Fruit fly (Drosophila melanogaster) whole organism, wandering third instar larva: ENCODE data around the gene CG14853.

ENCODE experiments used
- Abd-B ChIP-seq: fragments of >200 bp; optimal IDR thresholded peaks from 2 replicates; lab custom pipeline; 2017; ENCODE audit warnings: missing biosample characterization, missing genetic modification characterization
- CG32264 ChIP-seq: fragments of 200-800 bp; sonication (Bioruptor generic); optimal IDR thresholded peaks from 2 replicates; lab custom pipeline; 2016; ENCODE audit warnings: missing biosample characterization, missing genetic modification characterization
- CG9705 ChIP-seq: fragments of 200-800 bp; sonication (Bioruptor generic); optimal IDR thresholded peaks from 2 replicates; lab custom pipeline; 2018; ENCODE audit warnings: missing biosample characterization, mild to moderate bottlenecking, missing genetic modification characterization
- CrebA ChIP-seq: fragments of 200-800 bp; sonication (Bioruptor generic); optimal IDR thresholded peaks from 2 replicates; lab custom pipeline; 2016; ENCODE audit warnings: missing biosample characterization, mild to moderate bottlenecking, missing genetic modification characterization, borderline replicate concordance
- Dfd ChIP-seq: fragments of >200 bp; optimal IDR thresholded peaks from 2 replicates; lab custom pipeline; 2017; ENCODE audit warnings: missing biosample characterization, missing genetic modification characterization
- Dif ChIP-seq: fragments of 200-275, 200-300 bp; sonication (Bioruptor generic); optimal IDR thresholded peaks from 2 replicates; lab custom pipeline; 2018; ENCODE audit warnings: missing biosample characterization, missing genetic modification characterization; ENCODE audit not compliant: partially characterized antibody
- GATAd ChIP-seq: sonication (Bioruptor generic); optimal IDR thresholded peaks from 2 replicates; lab custom pipeline; 2016; ENCODE audit warnings: missing biosample characterization, missing genetic modification characterization
- HLH106 ChIP-seq: fragments of 200-800 bp; optimal IDR thresholded peaks from 3 replicates; lab custom pipeline; 2019; ENCODE audit warnings: missing biosample characterization, mild to moderate bottlenecking, missing genetic modification characterization, moderate library complexity
- Hnf4 ChIP-seq: fragments of 200-800 bp; sonication (Bioruptor generic); optimal IDR thresholded peaks from 2 replicates; lab custom pipeline; 2016; ENCODE audit warnings: missing biosample characterization, mild to moderate bottlenecking, missing genetic modification characterization
- Hr78 ChIP-seq: fragments of >200 bp; optimal IDR thresholded peaks from 2 replicates; lab custom pipeline; 2017; ENCODE audit warnings: missing biosample characterization, missing genetic modification characterization
- Hr83 ChIP-seq: fragments of 200-300 bp; sonication (Bioruptor generic); optimal IDR thresholded peaks from 2 replicates; lab custom pipeline; 2016; ENCODE audit warnings: missing biosample characterization, mild to moderate bottlenecking, missing genetic modification characterization, moderate library complexity; ENCODE audit not compliant: poor library complexity, severe bottlenecking
- Jra ChIP-seq: sonication (Bioruptor generic); optimal IDR thresholded peaks from 2 replicates; lab custom pipeline; 2016; ENCODE audit warnings: missing biosample characterization, missing genetic modification characterization
- Mio ChIP-seq: sonication (Bioruptor generic); optimal IDR thresholded peaks from 2 replicates; lab custom pipeline; 2016; ENCODE audit warnings: missing biosample characterization, missing genetic modification characterization
- Myc ChIP-seq: fragments of >200 bp; optimal IDR thresholded peaks from 2 replicates; lab custom pipeline; 2017
- N ChIP-seq: fragments of >200 bp; optimal IDR thresholded peaks from 2 replicates; lab custom pipeline; 2018; ENCODE audit warnings: missing biosample characterization, missing external identifiers, missing genetic modification characterization
- OdsH ChIP-seq: fragments of 200-800 bp; sonication (Bioruptor generic); optimal IDR thresholded peaks from 2 replicates; lab custom pipeline; 2016; ENCODE audit warnings: missing biosample characterization, mild to moderate bottlenecking, missing genetic modification characterization
- Rel ChIP-seq, 2 experiments: fragments of 200-800 bp; sonication (Bioruptor generic) in 1 of 2; optimal IDR thresholded peaks; 2 replicates in 1 of 2; 3 replicates in 1 of 2; lab custom pipeline; 2016 to 2019; ENCODE audit warnings: mild to moderate bottlenecking in 2 of 2, missing biosample characterization in 2 of 2, missing genetic modification characterization in 2 of 2, moderate library complexity in 1 of 2
- Sp1 ChIP-seq: fragments of 200-800 bp; sonication (Bioruptor generic); optimal IDR thresholded peaks from 3 replicates; lab custom pipeline; 2019; ENCODE audit warnings: missing biosample characterization, mild to moderate bottlenecking, missing genetic modification characterization, moderate library complexity
- Vsx2 ChIP-seq: fragments of 200-300, 225-300 bp; sonication (Bioruptor generic); optimal IDR thresholded peaks from 2 replicates; lab custom pipeline; 2018; ENCODE audit warnings: missing biosample characterization, missing genetic modification characterization; ENCODE audit not compliant: partially characterized antibody
- br ChIP-seq: fragments of 200-800 bp; sonication (Bioruptor generic); optimal IDR thresholded peaks from 2 replicates; lab custom pipeline; 2016; ENCODE audit warnings: missing biosample characterization, missing genetic modification characterization
- brk ChIP-seq: fragments of 200-800 bp; sonication (Bioruptor generic); optimal IDR thresholded peaks from 2 replicates; lab custom pipeline; 2016; ENCODE audit warnings: missing biosample characterization, mild to moderate bottlenecking, missing genetic modification characterization
- dl ChIP-seq, 2 experiments: fragments of 175-275, 200-275 bp in 1 of 2; fragments of 200-275 bp in 1 of 2; sonication (Bioruptor generic); optimal IDR thresholded peaks; lab custom pipeline; 2018; ENCODE audit warnings: mild to moderate bottlenecking in 2 of 2, missing biosample characterization in 2 of 2, missing genetic modification characterization in 2 of 2, moderate library complexity in 2 of 2; ENCODE audit not compliant: partially characterized antibody in 2 of 2, insufficient read depth in 1 of 2
- dmrt93B ChIP-seq: fragments of 200-800 bp; sonication (Bioruptor generic); optimal IDR thresholded peaks from 2 replicates; lab custom pipeline; 2018; ENCODE audit warnings: missing biosample characterization, mild to moderate bottlenecking, missing genetic modification characterization
- dsf ChIP-seq: sonication (Bioruptor generic); optimal IDR thresholded peaks from 2 replicates; lab custom pipeline; 2016; ENCODE audit warnings: missing biosample characterization, missing genetic modification characterization, borderline replicate concordance
- ey ChIP-seq: fragments of 200-800 bp; sonication (Bioruptor generic); optimal IDR thresholded peaks from 2 replicates; lab custom pipeline; 2016; ENCODE audit warnings: missing biosample characterization, missing genetic modification characterization
- foxo ChIP-seq, 2 experiments: fragments of 200-800 bp; sonication (Bioruptor generic); optimal IDR thresholded peaks; 2 replicates in 1 of 2; 3 replicates in 1 of 2; lab custom pipeline; 2016 to 2017; ENCODE audit warnings: missing biosample characterization in 2 of 2, missing genetic modification characterization in 2 of 2
- fru ChIP-seq: fragments of 200-800 bp; sonication (Bioruptor generic); optimal IDR thresholded peaks from 3 replicates; lab custom pipeline; 2016; ENCODE audit warnings: missing biosample characterization, mild to moderate bottlenecking, missing genetic modification characterization
- h ChIP-seq: fragments of 200-800 bp; sonication (Bioruptor generic); optimal IDR thresholded peaks from 3 replicates; lab custom pipeline; 2016; ENCODE audit warnings: missing biosample characterization, mild to moderate bottlenecking, missing genetic modification characterization
- jim ChIP-seq: fragments of 175-275, 200-325 bp; sonication (Bioruptor generic); optimal IDR thresholded peaks from 2 replicates; lab custom pipeline; 2016; ENCODE audit warnings: missing biosample characterization, mild to moderate bottlenecking, missing genetic modification characterization
- lola ChIP-seq: fragments of >200 bp; optimal IDR thresholded peaks from 2 replicates; lab custom pipeline; 2017; ENCODE audit warnings: missing biosample characterization, missing genetic modification characterization
- pan ChIP-seq: fragments of >200 bp; optimal IDR thresholded peaks from 2 replicates; lab custom pipeline; 2017
- psq ChIP-seq: fragments of 200-800 bp; sonication (Bioruptor generic); optimal IDR thresholded peaks from 3 replicates; lab custom pipeline; 2017; ENCODE audit warnings: missing biosample characterization, mild to moderate bottlenecking, missing genetic modification characterization, moderate library complexity
- rgr ChIP-seq: fragments of 200-800 bp; sonication (Bioruptor generic); optimal IDR thresholded peaks from 3 replicates; lab custom pipeline; 2016; ENCODE audit warnings: missing biosample characterization, mild to moderate bottlenecking, missing genetic modification characterization
- sage ChIP-seq: fragments of 200-800 bp; sonication (Bioruptor generic); optimal IDR thresholded peaks from 2 replicates; lab custom pipeline; 2016; ENCODE audit warnings: missing biosample characterization, mild to moderate bottlenecking, missing genetic modification characterization
- sv ChIP-seq: fragments of 200-800 bp; sonication (Bioruptor generic); optimal IDR thresholded peaks from 3 replicates; lab custom pipeline; 2016; ENCODE audit warnings: missing biosample characterization, missing genetic modification characterization
- tai ChIP-seq: sonication (Bioruptor generic); optimal IDR thresholded peaks from 2 replicates; lab custom pipeline; 2016; ENCODE audit warnings: missing biosample characterization, missing genetic modification characterization
- usp ChIP-seq: fragments of >200 bp; optimal IDR thresholded peaks from 2 replicates; lab custom pipeline; 2017; ENCODE audit warnings: missing biosample characterization, missing genetic modification characterization

The CG14853 gene

DNA sequence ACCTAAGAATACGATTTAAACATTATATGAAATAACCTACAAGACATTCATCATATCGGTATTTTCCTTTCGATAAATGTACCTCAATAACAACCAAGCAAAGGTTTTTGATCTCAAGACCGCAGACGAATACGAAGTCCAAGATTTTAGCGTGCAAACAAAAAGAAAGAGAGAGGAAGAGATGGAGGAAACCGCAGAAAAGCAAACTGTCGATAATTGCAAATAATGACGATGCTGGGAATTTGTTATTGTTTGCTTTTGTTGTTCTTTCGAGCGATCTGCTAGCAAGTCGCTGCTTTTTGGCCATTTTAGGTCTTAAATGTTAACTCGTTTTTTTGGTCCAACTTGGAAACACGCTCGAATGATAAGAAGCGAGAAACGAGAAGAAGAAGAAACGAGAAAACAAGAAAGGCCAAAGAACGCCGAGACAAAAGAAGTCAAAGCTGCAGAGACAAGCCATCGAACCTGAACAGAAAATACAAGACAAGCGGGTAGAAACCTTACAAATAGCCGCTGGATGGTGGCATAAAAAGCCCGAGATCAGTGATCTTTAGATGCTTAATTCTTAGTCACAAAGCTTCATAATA lies 41.7 kb downstream of the CG14853 start:
- TF ChIP-seq OdsH (GFP tag; lab: Kevin White, UChicago) (no peak), psq (GFP tag; lab: Kevin White, UChicago) (peak; percentile 97), Hnf4 (GFP tag; lab: Kevin White, UChicago) (peak; percentile 36)

DNA sequence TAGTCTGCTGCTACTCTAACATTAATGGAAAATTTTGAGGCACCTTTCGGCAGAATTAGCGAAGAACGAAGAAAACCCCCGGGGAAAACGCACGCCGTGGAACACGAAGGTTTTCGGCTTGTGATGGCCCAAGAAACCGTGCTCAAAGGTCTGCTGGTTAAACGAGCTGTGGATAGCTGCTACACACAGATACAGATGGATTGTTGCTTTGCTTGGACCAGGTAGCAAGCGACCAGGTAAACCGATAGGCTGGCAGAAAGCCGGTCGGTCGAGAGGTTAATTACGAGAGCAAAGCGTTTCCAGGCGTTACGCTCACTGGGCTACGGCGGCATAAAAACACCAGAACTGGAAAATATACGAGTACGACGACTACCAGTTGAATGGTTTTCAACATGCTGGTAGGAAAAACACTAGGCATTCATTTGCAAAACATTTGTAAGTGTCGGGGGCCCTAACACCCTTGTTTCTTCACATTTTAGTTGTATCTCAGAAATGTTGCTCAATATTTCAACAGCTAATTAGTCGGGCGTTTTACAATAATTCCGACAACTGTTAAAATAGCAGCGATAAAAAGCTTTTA lies 42.9 kb downstream of the CG14853 start:
- TF ChIP-seq h (no peak), Sp1 (no peak), Hnf4 (GFP tag; lab: Kevin White, UChicago) (no peak), lola (GFP tag; lab: Kevin White, UChicago) (no peak), br (GFP tag; lab: Kevin White, UChicago) (no peak), tai (GFP tag; lab: Kevin White, UChicago) (no peak), Mio (no peak), Dfd (GFP tag; lab: Kevin White, UChicago) (no peak), Jra (GFP tag; lab: Kevin White, UChicago) (no peak), N (GFP tag; lab: Kevin White, UChicago) (no peak)

DNA sequence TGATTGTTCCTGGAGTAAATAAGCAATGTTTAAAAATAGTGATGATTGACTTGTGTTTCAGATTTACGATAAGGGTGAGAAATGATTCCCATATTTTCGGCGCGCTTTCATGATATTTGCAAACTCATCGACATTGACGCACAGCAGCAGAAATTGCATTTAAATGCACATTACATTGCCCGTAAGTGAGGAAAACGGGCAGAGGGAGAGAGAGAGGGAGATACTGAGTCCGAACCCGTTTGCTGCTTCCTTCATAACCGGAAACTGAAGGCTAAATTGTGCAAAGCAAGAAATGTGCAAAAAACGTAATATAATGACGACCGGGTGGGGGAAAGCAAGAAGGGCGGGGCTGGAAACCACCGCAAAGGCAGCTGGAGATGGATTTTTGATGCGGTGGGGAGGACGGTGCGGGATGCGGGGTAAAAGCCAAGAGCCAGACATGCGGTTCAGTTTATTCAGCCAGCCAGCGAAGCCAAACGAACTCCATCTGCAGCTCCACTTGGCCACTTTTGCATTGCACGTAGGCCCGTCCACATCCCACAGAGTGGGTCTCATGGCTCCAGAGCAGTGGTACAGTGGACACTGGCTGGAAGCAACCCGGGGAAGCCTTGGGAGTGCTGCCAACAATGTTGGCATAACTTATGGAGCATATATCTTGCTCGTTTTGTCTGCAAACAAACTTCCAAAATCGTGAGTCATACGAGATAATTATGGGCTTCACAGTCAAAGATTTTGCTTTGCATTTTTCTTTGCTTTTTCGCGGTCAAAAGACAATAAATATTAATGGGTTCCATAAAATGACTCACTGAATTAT lies 43.8 kb downstream of the CG14853 start:
- TF ChIP-seq lola (GFP tag; lab: Kevin White, UChicago) (no peak), Hr78 (no peak), usp (GFP tag; lab: Kevin White, UChicago) (no peak), Hnf4 (GFP tag; lab: Kevin White, UChicago) (no peak), psq (GFP tag; lab: Kevin White, UChicago) (peak; percentile 89), dmrt93B (GFP tag; lab: Kevin White, UChicago) (no peak), fru (GFP tag; lab: Kevin White, UChicago) (no peak), CG32264 (no peak), rgr (GFP tag; lab: Kevin White, UChicago) (peak; percentile 36), Sp1 (no peak), N (GFP tag; lab: Kevin White, UChicago) (no peak), dsf (GFP tag; lab: Kevin White, UChicago) (no peak), foxo (GFP tag; optimal IDR thresholded peaks at IDR 0.05; lab: Kevin White, UChicago) (peak in 1 of 2 experiments; percentile 16), pan (lab: Kevin White, UChicago) (no peak), CrebA (GFP tag; lab: Kevin White, UChicago) (no peak), brk (no peak), ey (GFP tag; lab: Kevin White, UChicago) (no peak), Dif (GFP tag; lab: Kevin White, UChicago) (peak; percentile 62), sv (GFP tag; lab: Kevin White, UChicago) (no peak), Myc (lab: Kevin White, UChicago) (no peak), Vsx2 (peak; percentile 38), HLH106 (peak; percentile 14), jim (GFP tag; lab: Kevin White, UChicago) (no peak), Abd-B (GFP tag; lab: Kevin White, UChicago) (no peak), Hr83 (GFP tag; lab: Kevin White, UChicago) (peak; percentile 46), OdsH (GFP tag; lab: Kevin White, UChicago) (no peak), Dfd (GFP tag; lab: Kevin White, UChicago) (no peak), dl (GFP tag; optimal IDR thresholded peaks at IDR 0.05; lab: Kevin White, UChicago; ENCODE audit: insufficient read depth in 1 of 2, partially characterized antibody in 2 of 2) (no peak), sage (no peak), GATAd (GFP tag; lab: Kevin White, UChicago) (no peak), h (peak; percentile 20), Mio (no peak), CG9705 (GFP tag; lab: Kevin White, UChicago) (no peak), tai (GFP tag; lab: Kevin White, UChicago) (no peak), Rel (GFP tag; optimal IDR thresholded peaks at IDR 0.05; lab: Kevin White, UChicago) (no peak), Rel (tag; optimal IDR thresholded peaks at IDR 0.05; lab: Kevin White, UChicago) (peak; percentile 86), br (GFP tag; lab: Kevin White, UChicago) (no peak)
- TF ChIP-seq, all 38 proteins: peak for 9
